Worm (Caenorhabditis elegans) whole organism, L4 larva: Measurements from ENCODE around the gene nhr-283.

Source experiments
- F10B5.3 ChIP-seq: sonication (generic microtip); optimal IDR thresholded peaks from 2 replicates; lab custom pipeline; 2016; ENCODE audit warnings: mild to moderate bottlenecking, missing genetic modification characterization, missing compliant biosample characterization
- F26F4.8 ChIP-seq: fragments of 200-800 bp; sonication (Bioruptor generic); conservative IDR thresholded peaks from 2 replicates; pipeline ENCODE4 v1.3.6; 2022; ENCODE audit warnings: missing genetic modification characterization, missing compliant biosample characterization
- F44E2.7 ChIP-seq: fragments of 200-800 bp; sonication (Bioruptor generic); IDR thresholded peaks from 2 replicates; pipeline ENCODE4 v2.1.2; 2022; ENCODE audit warnings: missing genetic modification characterization, missing compliant biosample characterization
- F49E8.2 ChIP-seq: sonication (generic microtip); optimal IDR thresholded peaks from 2 replicates; lab custom pipeline; 2016; ENCODE audit warnings: missing compliant biosample characterization, mild to moderate bottlenecking, missing genetic modification characterization, borderline replicate concordance
- R02D3.7 ChIP-seq: fragments of 150-350 bp; sonication (generic microtip); optimal IDR thresholded peaks from 3 replicates; lab custom pipeline; 2014; ENCODE audit warnings: missing biosample characterization, missing genetic modification characterization
- T20F7.1 ChIP-seq: fragments of 200-800 bp; sonication (Bioruptor generic); optimal IDR thresholded peaks from 2 replicates; lab custom pipeline; 2018; ENCODE audit warnings: mild to moderate bottlenecking, missing genetic modification characterization, missing compliant biosample characterization
- Y105C5A.15 ChIP-seq: fragments of 200-800 bp; sonication (Bioruptor generic); IDR thresholded peaks from 2 replicates; pipeline ENCODE4 v1.3.6; 2022; ENCODE audit warnings: missing genetic modification characterization, missing compliant biosample characterization
- Y48G9A.11 ChIP-seq: fragments of 200-800 bp; sonication (Bioruptor generic); IDR thresholded peaks from 2 replicates; pipeline ENCODE4 v1.3.6; 2022; ENCODE audit warnings: missing genetic modification reagents, missing genetic modification characterization, missing compliant biosample characterization
- Y75B8A.6 ChIP-seq: fragments of 200-800 bp; sonication (Bioruptor generic); IDR thresholded peaks from 2 replicates; pipeline ENCODE4 v1.3.6; 2022; ENCODE audit warnings: missing genetic modification reagents, missing genetic modification characterization, missing compliant biosample characterization
- ZK337.2 ChIP-seq: fragments of 200-800 bp; sonication (Bioruptor generic); IDR thresholded peaks from 2 replicates; pipeline ENCODE4 v1.3.6; 2022; ENCODE audit warnings: missing genetic modification reagents, missing genetic modification characterization, missing compliant biosample characterization
- ceh-20 ChIP-seq: fragments of 200-800 bp; sonication (Bioruptor generic); IDR thresholded peaks from 2 replicates; pipeline ENCODE4 v1.3.6; 2022; ENCODE audit warnings: missing genetic modification reagents, missing genetic modification characterization, missing compliant biosample characterization
- ceh-28 ChIP-seq: fragments of 150-350 bp; optimal IDR thresholded peaks from 2 replicates; lab custom pipeline; 2014; ENCODE audit warnings: missing biosample characterization, missing genetic modification reagents, missing genetic modification characterization
- cey-2 ChIP-seq: sonication (generic microtip); optimal IDR thresholded peaks from 3 replicates; lab custom pipeline; 2017; ENCODE audit warnings: missing genetic modification characterization, mild to moderate bottlenecking, missing compliant biosample characterization, antibody characterized with exemption, borderline replicate concordance; ENCODE audit not compliant: insufficient read depth
- ctbp-1 ChIP-seq: fragments of 200-800 bp; sonication (Bioruptor generic); IDR thresholded peaks from 2 replicates; pipeline ENCODE4 v1.3.6; 2022; ENCODE audit warnings: missing genetic modification reagents, missing genetic modification characterization, missing compliant biosample characterization
- daf-16 ChIP-seq, 3 experiments: sonication (generic microtip); optimal IDR thresholded peaks; 2 replicates each; lab custom pipeline; 2016 to 2017; ENCODE audit warnings: missing genetic modification characterization in 3 of 3, missing genetic modification reagents in 3 of 3, mild to moderate bottlenecking in 2 of 3, missing compliant biosample characterization in 2 of 3, missing biosample characterization in 1 of 3, moderate library complexity in 1 of 3
- daf-19 ChIP-seq: fragments of 200-800 bp; sonication (Bioruptor generic); conservative IDR thresholded peaks from 2 replicates; pipeline ENCODE4 v1.3.6; 2022; ENCODE audit warnings: missing genetic modification characterization, missing compliant biosample characterization
- daf-8 ChIP-seq: fragments of 200-800 bp; sonication (Bioruptor generic); IDR thresholded peaks from 2 replicates; pipeline ENCODE4 v1.3.6; 2022; ENCODE audit warnings: missing genetic modification characterization, missing compliant biosample characterization
- dmd-8 ChIP-seq: fragments of 200-800 bp; sonication (Bioruptor generic); IDR thresholded peaks from 2 replicates; pipeline ENCODE4 v1.3.6; 2022; ENCODE audit warnings: missing genetic modification characterization, missing compliant biosample characterization
- duxl-1 ChIP-seq: sonication (generic microtip); optimal IDR thresholded peaks from 2 replicates; lab custom pipeline; 2016; ENCODE audit warnings: mild to moderate bottlenecking, missing genetic modification characterization, moderate library complexity, missing compliant biosample characterization; ENCODE audit not compliant: poor library complexity
- dve-1 ChIP-seq: sonication (generic microtip); optimal IDR thresholded peaks from 2 replicates; lab custom pipeline; 2017; ENCODE audit warnings: antibody characterized with exemption, mild to moderate bottlenecking, missing genetic modification characterization, missing compliant biosample characterization; ENCODE audit not compliant: insufficient read depth
- egl-27 ChIP-seq: sonication (generic microtip); optimal IDR thresholded peaks from 3 replicates; lab custom pipeline; 2017; ENCODE audit warnings: missing biosample characterization, missing genetic modification reagents, missing genetic modification characterization
- egl-43 ChIP-seq: fragments of 200-800 bp; sonication (Bioruptor generic); IDR thresholded peaks from 2 replicates; pipeline ENCODE4 v1.3.6; 2022; ENCODE audit warnings: missing genetic modification reagents, missing genetic modification characterization, missing compliant biosample characterization
- fos-1 ChIP-seq: fragments of 150-350 bp; optimal IDR thresholded peaks from 2 replicates; lab custom pipeline; 2014; ENCODE audit warnings: missing biosample characterization, missing genetic modification characterization
- jun-1 ChIP-seq: fragments of 150-350 bp; optimal IDR thresholded peaks from 2 replicates; lab custom pipeline; 2014; ENCODE audit warnings: missing biosample characterization, missing genetic modification reagents, missing genetic modification characterization
- lin-1 ChIP-seq: fragments of 200-800 bp; sonication (Bioruptor generic); IDR thresholded peaks from 2 replicates; pipeline ENCODE4 v1.3.6; 2022; ENCODE audit warnings: missing genetic modification reagents, missing genetic modification characterization, missing compliant biosample characterization
- lin-15B ChIP-seq: fragments of 150-350 bp; sonication (generic microtip); optimal IDR thresholded peaks from 3 replicates; lab custom pipeline; 2014; ENCODE audit warnings: missing biosample characterization, missing genetic modification characterization
- madf-5 ChIP-seq, 2 experiments: fragments of 200-800 bp; sonication (Bioruptor generic); IDR thresholded peaks; 2 replicates each; pipeline ENCODE4 v1.3.6; 2022; ENCODE audit warnings: missing compliant biosample characterization in 2 of 2, missing genetic modification characterization in 2 of 2
- madf-9 ChIP-seq: fragments of 200-800 bp; sonication (Bioruptor generic); conservative IDR thresholded peaks from 2 replicates; pipeline ENCODE4 v1.3.6; 2022; ENCODE audit warnings: missing genetic modification reagents, missing genetic modification characterization, missing compliant biosample characterization
- mdl-1 ChIP-seq, 2 experiments: fragments of 150-350 bp in 1 of 2; sonication (generic microtip) in 1 of 2; optimal IDR thresholded peaks; 2 replicates each; lab custom pipeline; 2014 to 2017; ENCODE audit warnings: missing biosample characterization in 2 of 2, missing genetic modification characterization in 2 of 2
- mep-1 ChIP-seq: fragments of 150-350 bp; sonication (generic microtip); optimal IDR thresholded peaks from 3 replicates; lab custom pipeline; 2014; ENCODE audit warnings: missing biosample characterization, missing genetic modification characterization
- nhr-102 ChIP-seq: sonication (generic microtip); optimal IDR thresholded peaks from 2 replicates; lab custom pipeline; 2016; ENCODE audit warnings: mild to moderate bottlenecking, missing genetic modification characterization, moderate library complexity, missing compliant biosample characterization
- nhr-25 ChIP-seq: sonication (generic microtip); optimal IDR thresholded peaks from 2 replicates; lab custom pipeline; 2017; ENCODE audit warnings: missing genetic modification characterization, mild to moderate bottlenecking, missing compliant biosample characterization, antibody characterized with exemption, moderate library complexity, borderline replicate concordance; ENCODE audit not compliant: insufficient read depth
- nhr-41 ChIP-seq: fragments of 200-800 bp; sonication (Bioruptor generic); IDR thresholded peaks from 2 replicates; pipeline ENCODE4 v1.3.6; 2022; ENCODE audit warnings: missing genetic modification reagents, missing genetic modification characterization, missing compliant biosample characterization
- nhr-76 ChIP-seq: fragments of 150-350 bp; optimal IDR thresholded peaks from 2 replicates; lab custom pipeline; 2014; ENCODE audit warnings: missing biosample characterization, missing genetic modification characterization
- nhr-77 ChIP-seq: fragments of 150-350 bp; optimal IDR thresholded peaks from 2 replicates; lab custom pipeline; 2014; ENCODE audit warnings: missing biosample characterization, missing genetic modification characterization
- pqm-1 ChIP-seq: sonication (generic microtip); optimal IDR thresholded peaks from 2 replicates; lab custom pipeline; 2017; ENCODE audit warnings: missing biosample characterization, missing genetic modification characterization
- rbr-2 ChIP-seq: sonication (generic microtip); optimal IDR thresholded peaks from 2 replicates; lab custom pipeline; 2016; ENCODE audit warnings: missing genotype, missing genetic modification characterization, missing compliant biosample characterization
- saeg-2 ChIP-seq: fragments of 200-800 bp; sonication (Bioruptor generic); IDR thresholded peaks from 2 replicates; pipeline ENCODE4 v1.3.6; 2022; ENCODE audit warnings: missing genetic modification reagents, missing genetic modification characterization, missing compliant biosample characterization
- skn-1 ChIP-seq: fragments of 150-350 bp; optimal IDR thresholded peaks from 2 replicates; lab custom pipeline; 2014; ENCODE audit warnings: missing biosample characterization, missing genetic modification characterization
- snpc-4 ChIP-seq: fragments of 150-350 bp; optimal IDR thresholded peaks from 2 replicates; lab custom pipeline; 2014; ENCODE audit warnings: missing biosample characterization, missing genetic modification characterization
- spr-3 ChIP-seq: fragments of 200-800 bp; sonication (Bioruptor generic); optimal IDR thresholded peaks from 2 replicates; lab custom pipeline; 2018; ENCODE audit warnings: mild to moderate bottlenecking, missing genetic modification characterization, missing compliant biosample characterization
- tag-97 ChIP-seq: fragments of 200-800 bp; sonication (Bioruptor generic); IDR thresholded peaks from 2 replicates; pipeline ENCODE4 v1.3.6; 2022; ENCODE audit warnings: missing genetic modification characterization, missing compliant biosample characterization
- zfp-3 ChIP-seq: fragments of 200-800 bp; sonication (Bioruptor generic); conservative IDR thresholded peaks from 2 replicates; pipeline ENCODE4 v1.3.6; 2022; ENCODE audit warnings: missing genetic modification reagents, missing genetic modification characterization, missing compliant biosample characterization
- zip-2 ChIP-seq: fragments of 150-350 bp; optimal IDR thresholded peaks from 2 replicates; lab custom pipeline; 2014; ENCODE audit warnings: missing biosample characterization, missing genetic modification characterization
- ztf-7 ChIP-seq: fragments of 150-350 bp; optimal IDR thresholded peaks from 2 replicates; lab custom pipeline; 2014; ENCODE audit warnings: missing biosample characterization, missing genetic modification characterization

nhr-283 gene

DNA sequence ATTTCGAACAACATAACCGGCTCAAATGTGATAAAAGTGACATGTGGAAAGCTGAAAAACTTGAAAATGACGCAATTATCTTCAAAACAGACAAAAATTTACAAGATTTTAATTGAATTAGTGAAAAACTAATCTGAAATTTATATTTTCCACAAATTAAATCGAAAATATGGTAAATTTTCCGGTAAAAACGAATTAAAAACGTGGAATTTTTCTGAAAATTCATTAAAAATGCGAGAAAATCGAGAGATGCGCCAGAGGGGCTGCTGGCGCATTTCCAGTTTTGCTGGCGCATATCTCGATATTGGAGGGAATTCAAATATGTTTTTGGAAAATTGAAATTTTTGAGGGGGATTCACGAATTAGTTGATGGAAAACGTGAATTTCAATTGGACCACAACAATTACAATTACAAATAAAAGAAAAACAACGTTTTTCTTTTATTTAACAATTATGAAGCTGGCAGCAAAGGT, 10.4 kb downstream of the nhr-283 start, which contains the start of the genes haf-3 and F57A10.2 (continued):
- TF ChIP-seq dve-1 (peak; percentile 95), ctbp-1 (GFP tag; lab: Robert Waterston, UW) (peak; percentile 80; the same call in 1 of the 2 replicates), saeg-2 (GFP tag; lab: Robert Waterston, UW) (no peak), egl-43 (no peak), rbr-2 (tag; lab: Kevin White, UChicago) (peak; percentile 88), skn-1 (tag; lab: Kevin White, UChicago) (no peak), ztf-7 (tag; lab: Kevin White, UChicago) (peak; percentile 81), zip-2 (tag; lab: Kevin White, UChicago) (peak; percentile 76), T20F7.1 (GFP tag; lab: Kevin White, UChicago) (no peak), daf-16 (GFP tag; optimal IDR thresholded peaks at IDR 0.05; lab: Kevin White, UChicago) (peak in 1 of 2 experiments; percentile 58), daf-16 (tag; optimal IDR thresholded peaks at IDR 0.05; lab: Kevin White, UChicago) (peak; percentile 42), nhr-102 (tag; lab: Kevin White, UChicago) (peak; percentile 92), snpc-4 (tag; lab: Kevin White, UChicago) (peak; percentile 34), madf-5 (GFP tag; IDR thresholded peaks at IDR 0.05; lab: Robert Waterston, UW) (no peak), jun-1 (tag; lab: Kevin White, UChicago) (peak; percentile 62), mep-1 (peak; percentile 94), nhr-25 (tag; lab: Kevin White, UChicago) (peak; percentile 9), F49E8.2 (tag; lab: Kevin White, UChicago) (peak; percentile 80), Y48G9A.11 (GFP tag; lab: Robert Waterston, UW) (peak; percentile 75), ZK337.2 (no peak), cey-2 (tag; lab: Kevin White, UChicago) (no peak), dmd-8 (GFP tag; lab: Robert Waterston, UW) (no peak), F44E2.7 (no peak), spr-3 (GFP tag; lab: Kevin White, UChicago) (peak; percentile 73), duxl-1 (peak; percentile 92), nhr-77 (tag; lab: Kevin White, UChicago) (peak; percentile 90), Y105C5A.15 (GFP tag; lab: Robert Waterston, UW) (no peak), F10B5.3 (tag; lab: Kevin White, UChicago) (peak; percentile 71), pqm-1 (tag; lab: Kevin White, UChicago) (no peak), nhr-76 (tag; lab: Kevin White, UChicago) (no peak), fos-1 (no peak), egl-27 (no peak), R02D3.7 (tag; lab: Kevin White, UChicago) (no peak), ceh-28 (tag; lab: Kevin White, UChicago) (no peak), tag-97 (GFP tag; lab: Robert Waterston, UW) (no peak), zfp-3 (GFP tag; lab: Robert Waterston, UW) (peak; percentile 63; the same call in 1 of the 2 replicates)
- TF ChIP-seq, all 104 proteins: peak for 53

DNA sequence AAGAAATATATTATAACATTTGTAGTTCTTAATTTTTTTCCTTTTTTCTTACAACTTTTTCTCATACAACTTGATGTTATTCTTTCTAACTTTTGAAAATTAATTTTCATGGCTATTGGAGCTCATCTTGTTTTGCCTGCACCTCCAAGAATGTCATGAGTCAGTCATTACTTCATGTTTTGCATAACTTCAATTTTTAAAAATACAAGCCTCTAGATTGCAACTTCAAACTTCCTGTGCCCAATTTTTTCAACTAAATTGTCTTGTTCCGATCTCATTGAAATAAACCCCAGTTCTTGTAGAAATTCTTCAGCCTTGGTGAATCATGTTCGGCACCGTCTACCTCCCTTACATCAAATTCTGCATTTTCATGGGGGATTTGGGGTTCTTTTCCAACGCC, 18.1 kb downstream of the nhr-283 start, which contains the start of gene str-9:
str-9 (plus strand) TSS at position 301 of the 400 bp plus-strand sequence.
- TF ChIP-seq mdl-1 (tag; optimal IDR thresholded peaks at IDR 0.05; lab: Kevin White, UChicago), result no peak
- no peak for TF ChIP-seq daf-8 (GFP tag; lab: Robert Waterston, UW)
- TF ChIP-seq nhr-41, result no peak
- no peak for TF ChIP-seq cey-2 (tag; lab: Kevin White, UChicago)
- TF ChIP-seq rbr-2 (tag; lab: Kevin White, UChicago), result no peak
- no peak for TF ChIP-seq lin-1 (GFP tag; lab: Robert Waterston, UW)
- no peak for TF ChIP-seq nhr-102 (tag; lab: Kevin White, UChicago)
- TF ChIP-seq F10B5.3 (tag; lab: Kevin White, UChicago), result no peak
- TF ChIP-seq F26F4.8 (GFP tag; lab: Robert Waterston, UW), result no peak
- no peak for TF ChIP-seq daf-19 (GFP tag; lab: Robert Waterston, UW)
- no peak for TF ChIP-seq snpc-4 (tag; lab: Kevin White, UChicago)
- no peak for TF ChIP-seq Y75B8A.6 (GFP tag; lab: Robert Waterston, UW)
- no peak for TF ChIP-seq lin-15B (tag; lab: Kevin White, UChicago)
- no peak for TF ChIP-seq madf-9 (GFP tag; lab: Robert Waterston, UW)
- no peak for TF ChIP-seq ZK337.2
- no peak for TF ChIP-seq ceh-20 (GFP tag; lab: Robert Waterston, UW)
